Fruit fly (Drosophila melanogaster): ENCODE results near the gene ssx.

ssx gene

dm6 chrX:1392875-1393274 is 22.5 kb downstream of the ssx start, which contains the start of gene Rilpl (continued):
- peak; percentile 66 for TF ChIP-seq nom (GFP tag; optimal IDR thresholded peaks at IDR 0.05)
- TF ChIP-seq toy (GFP tag; IDR thresholded peaks at IDR 0.05), result no peak
- no peak for TF ChIP-seq CG17612 (GFP tag; IDR thresholded peaks at IDR 0.05)
- peak; percentile 93 for TF ChIP-seq Dp (GFP tag; optimal IDR thresholded peaks at IDR 0.05)
- TF ChIP-seq Blimp-1 (GFP tag; optimal IDR thresholded peaks at IDR 0.05), result no peak
- no peak for TF ChIP-seq dati (GFP tag; IDR thresholded peaks at IDR 0.05)
- TF ChIP-seq Spps (tag; optimal IDR thresholded peaks at IDR 0.05), result no peak
- TF ChIP-seq sim (GFP tag; IDR thresholded peaks at IDR 0.05), result no peak
- TF ChIP-seq sens (GFP tag), result peak; percentile 64
- TF ChIP-seq lov (optimal IDR thresholded peaks at IDR 0.05), result no peak
- 0 out of 3 replicates have a peak, but pooled peaks have one; percentile 14 for TF ChIP-seq lov (GFP tag; IDR thresholded peaks at IDR 0.05)
- TF ChIP-seq Optix (GFP tag; IDR thresholded peaks at IDR 0.05), result no peak
- peak; percentile 9 for TF ChIP-seq CG15601 (tag; optimal IDR thresholded peaks at IDR 0.05)
- TF ChIP-seq pita (GFP tag; optimal IDR thresholded peaks at IDR 0.05), result no peak
- no peak for TF ChIP-seq insv (GFP tag; optimal IDR thresholded peaks at IDR 0.05)
- no peak for TF ChIP-seq CG4707 (GFP tag; optimal IDR thresholded peaks at IDR 0.05)
- peak; percentile 64 for TF ChIP-seq CG12155 (GFP tag; optimal IDR thresholded peaks at IDR 0.05)
- TF ChIP-seq CG10979 (tag; optimal IDR thresholded peaks at IDR 0.05), result no peak
- TF ChIP-seq Sry-β (GFP tag; optimal IDR thresholded peaks at IDR 0.05), result no peak
- no peak for TF ChIP-seq CrebB (tag; optimal IDR thresholded peaks at IDR 0.05)
- TF ChIP-seq CG1792 (GFP tag; optimal IDR thresholded peaks at IDR 0.05), result no peak
- TF ChIP-seq CG17361 (GFP tag; IDR thresholded peaks at IDR 0.05), result peak; percentile 15; the same call in 1 of the 3 replicates
- no peak for TF ChIP-seq run (tag; optimal IDR thresholded peaks at IDR 0.05)
- TF ChIP-seq HmgD (GFP tag; optimal IDR thresholded peaks at IDR 0.05), result peak; percentile 64
- TF ChIP-seq CG2199 (GFP tag; IDR thresholded peaks at IDR 0.05), result no peak
- no peak for TF ChIP-seq CG17568 (GFP tag; optimal IDR thresholded peaks at IDR 0.05)
- TF ChIP-seq repo (GFP tag; optimal IDR thresholded peaks at IDR 0.05), result peak; percentile 1
- TF ChIP-seq CG13287 (GFP tag; IDR thresholded peaks at IDR 0.05; ENCODE audit: partially characterized antibody), result peak; percentile 62
- TF ChIP-seq br (optimal IDR thresholded peaks at IDR 0.05), result no peak
- TF ChIP-seq Bgb (GFP tag; IDR thresholded peaks at IDR 0.05; ENCODE audit: partially characterized antibody), result peak; percentile 68
- TF ChIP-seq pan (optimal IDR thresholded peaks at IDR 0.05), result no peak
- peak in 1 of 2 experiments; percentile 34 for TF ChIP-seq pan (GFP tag; optimal IDR thresholded peaks at IDR 0.05 in 1 of 2, IDR thresholded peaks at IDR 0.05 in 1 of 2)
- TF ChIP-seq fd96Cb (tag; optimal IDR thresholded peaks at IDR 0.05), result no peak
- peak; percentile 51; the same call in 1 of the 2 replicates for TF ChIP-seq bbx (GFP tag; IDR thresholded peaks at IDR 0.05; ENCODE audit: partially characterized antibody)
- TF ChIP-seq Stat92E (GFP tag; optimal IDR thresholded peaks at IDR 0.05), result no peak
- TF ChIP-seq Eip74EF (GFP tag; optimal IDR thresholded peaks at IDR 0.05), result no peak
- peak; percentile 30 for TF ChIP-seq CG14710 (tag; optimal IDR thresholded peaks at IDR 0.05)
- peak; percentile 33; the same call in 1 of the 3 replicates for TF ChIP-seq row (GFP tag; IDR thresholded peaks at IDR 0.05)
- no peak for TF ChIP-seq abd-A (tag; optimal IDR thresholded peaks at IDR 0.05)
- TF ChIP-seq CG18599 (GFP tag; optimal IDR thresholded peaks at IDR 0.05), result no peak
- peak; percentile 47 for TF ChIP-seq BEAF-32 (GFP tag; optimal IDR thresholded peaks at IDR 0.05)
- TF ChIP-seq slbo (GFP tag; IDR thresholded peaks at IDR 0.05), result peak; percentile 32; the same call in 1 of the 2 replicates
- peak; percentile 24 for TF ChIP-seq grau (tag; optimal IDR thresholded peaks at IDR 0.05)
- TF ChIP-seq Bdp1 (GFP tag; optimal IDR thresholded peaks at IDR 0.05), result no peak
- TF ChIP-seq CG9609 (GFP tag; optimal IDR thresholded peaks at IDR 0.05), result no peak
- TF ChIP-seq CG10274 (GFP tag; optimal IDR thresholded peaks at IDR 0.05), result no peak
- peak; percentile 67 for TF ChIP-seq Ets65A (GFP tag)
- TF ChIP-seq unpg (GFP tag; optimal IDR thresholded peaks at IDR 0.05), result no peak
- no peak for TF ChIP-seq TFAM (GFP tag; optimal IDR thresholded peaks at IDR 0.05)
- no peak for TF ChIP-seq Aef1 (GFP tag; IDR thresholded peaks at IDR 0.05)
- TF ChIP-seq Xbp1 (GFP tag; optimal IDR thresholded peaks at IDR 0.05), result peak; percentile 4

Data from whole organism, embryonic.